Worm (Caenorhabditis elegans) whole organism, late embryonic: Measurements from ENCODE around the gene F14D2.14.

Experiments
- ceh-30 ChIP-seq: fragments of 150-350 bp; optimal IDR thresholded peaks from 2 replicates; lab custom pipeline; 2014; ENCODE audit warnings: missing biosample characterization, missing genetic modification characterization
- dmd-4 ChIP-seq: sonication (generic microtip); optimal IDR thresholded peaks from 2 replicates; lab custom pipeline; 2016; ENCODE audit warnings: borderline replicate concordance, missing genetic modification characterization, missing compliant biosample characterization
- lin-11 ChIP-seq: fragments of 200-800 bp; sonication (Bioruptor generic); optimal IDR thresholded peaks from 2 replicates; lab custom pipeline; 2018; ENCODE audit warnings: mild to moderate bottlenecking, missing genetic modification characterization, missing compliant biosample characterization
- pha-4 ChIP-seq: fragments of 150-350 bp; optimal IDR thresholded peaks from 2 replicates; lab custom pipeline; 2018; ENCODE audit warnings: missing biosample characterization, missing genetic modification reagents, missing genetic modification characterization
- unc-86 ChIP-seq: sonication (generic microtip); optimal IDR thresholded peaks from 2 replicates; lab custom pipeline; 2016; ENCODE audit warnings: missing genetic modification characterization, missing compliant biosample characterization

DNA sequence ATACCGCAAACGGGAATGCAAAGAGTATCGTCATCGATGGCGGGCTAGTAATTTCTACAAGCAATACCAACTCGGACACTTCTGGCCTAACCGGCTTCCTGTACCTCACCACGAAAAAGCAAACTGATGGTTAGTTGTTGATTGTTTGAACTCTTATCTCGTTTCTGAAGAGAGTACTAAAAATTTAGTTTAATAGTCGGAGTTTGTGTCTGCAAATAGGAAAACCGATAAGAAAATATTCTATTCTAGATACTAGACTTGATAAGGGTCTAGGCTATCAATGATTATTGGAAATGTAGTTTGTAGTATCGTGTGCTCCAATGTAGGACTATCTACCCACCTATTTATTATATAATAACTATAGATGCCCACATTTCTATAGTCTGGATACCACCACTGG lies 29.0 kb downstream of the F14D2.14 start:
- TF ChIP-seq ceh-30 (tag; lab: Kevin White, UChicago): no peak
- TF ChIP-seq lin-11: no peak
- no peak for TF ChIP-seq unc-86 (tag; lab: Kevin White, UChicago)
- TF ChIP-seq dmd-4 (tag; lab: Kevin White, UChicago): no peak
- no peak for TF ChIP-seq pha-4 (tag; lab: Kevin White, UChicago)
